Worm (Caenorhabditis elegans): ENCODE results near the gene srg-54.

DNA sequence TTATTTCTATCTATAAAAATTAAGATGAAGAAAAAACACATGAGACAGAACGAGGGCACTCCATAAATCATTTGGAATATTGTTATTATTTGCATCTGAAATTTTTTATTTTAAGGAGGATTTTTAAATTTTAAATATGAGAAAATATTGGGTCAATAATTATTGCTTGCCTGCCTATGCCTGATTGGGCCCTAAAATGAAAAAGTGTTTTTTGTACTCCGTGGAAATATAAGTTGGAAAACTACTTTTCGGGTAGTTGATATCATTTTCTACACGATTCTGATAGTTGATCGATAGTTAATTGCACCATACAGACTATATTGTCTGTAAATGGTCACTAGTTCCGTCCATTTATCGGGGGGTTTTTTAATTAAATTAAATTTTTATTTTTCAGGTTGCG, 4.2 kb upstream of the srg-54 start, which contains the start of gene srg-55:
- no peak for TF ChIP-seq R02D3.7 (tag; optimal IDR thresholded peaks at IDR 0.05)
- TF ChIP-seq skn-1 (tag; optimal IDR thresholded peaks at IDR 0.05), result no peak
- no peak for TF ChIP-seq elt-2 (tag; optimal IDR thresholded peaks at IDR 0.05)
- TF ChIP-seq fkh-10 (GFP tag; optimal IDR thresholded peaks at IDR 0.05), result no peak
- no peak for TF ChIP-seq tbx-2 (tag; optimal IDR thresholded peaks at IDR 0.05)
- TF ChIP-seq zag-1 (tag; optimal IDR thresholded peaks at IDR 0.05), result no peak
- TF ChIP-seq lin-39 (tag; optimal IDR thresholded peaks at IDR 0.05), result no peak

Measured in whole organism, L3 larva.